Fruit fly (Drosophila melanogaster): ENCODE data around the gene Apl.

Gene Apl

dm6 chr3L:16572208-16572607 lies 22.8 kb upstream of the Apl start (continued):
- TF ChIP-seq CG12391 (tag; optimal IDR thresholded peaks at IDR 0.05) (no peak), Jarid2 (GFP tag; optimal IDR thresholded peaks at IDR 0.05) (peak; percentile 93), CG10654 (GFP tag; optimal IDR thresholded peaks at IDR 0.05) (no peak), p53 (GFP tag; optimal IDR thresholded peaks at IDR 0.05) (no peak), CG31441 (GFP tag; IDR thresholded peaks at IDR 0.05) (no peak), CG4282 (GFP tag; optimal IDR thresholded peaks at IDR 0.05) (no peak), CG8359 (GFP tag; optimal IDR thresholded peaks at IDR 0.05; ENCODE audit: borderline replicate concordance) (peak; percentile 99), CG30431 (GFP tag; optimal IDR thresholded peaks at IDR 0.05) (no peak), CG18764 (GFP tag; optimal IDR thresholded peaks at IDR 0.05) (no peak), CG17359 (tag; optimal IDR thresholded peaks at IDR 0.05) (peak; percentile 17), CG3407 (GFP tag; optimal IDR thresholded peaks at IDR 0.05) (no peak), CG6654 (GFP tag; optimal IDR thresholded peaks at IDR 0.05) (no peak), bcd (GFP tag; optimal IDR thresholded peaks at IDR 0.05) (no peak), Dip3 (GFP tag; optimal IDR thresholded peaks at IDR 0.05) (no peak), HmgZ (tag; optimal IDR thresholded peaks at IDR 0.05) (peak; percentile 28), CG2202 (tag; optimal IDR thresholded peaks at IDR 0.05) (no peak), CG5180 (GFP tag; optimal IDR thresholded peaks at IDR 0.05) (no peak), CG30403 (GFP tag; optimal IDR thresholded peaks at IDR 0.05) (no peak), CG13287 (GFP tag; IDR thresholded peaks at IDR 0.05; ENCODE audit: partially characterized antibody) (peak; percentile 23; the same call in 1 of the 2 replicates), CG18619 (GFP tag; optimal IDR thresholded peaks at IDR 0.05) (no peak), tio (GFP tag; optimal IDR thresholded peaks at IDR 0.05) (no peak), CG4617 (GFP tag; optimal IDR thresholded peaks at IDR 0.05; ENCODE audit: borderline replicate concordance) (no peak), ttk (GFP tag; IDR thresholded peaks at IDR 0.05) (no peak), ems (GFP tag; optimal IDR thresholded peaks at IDR 0.05) (no peak), E2f2 (GFP tag; IDR thresholded peaks at IDR 0.05) (peak; percentile 17; the same call in 1 of the 2 replicates), CG17568 (GFP tag; optimal IDR thresholded peaks at IDR 0.05) (peak; percentile 9), slbo (GFP tag; IDR thresholded peaks at IDR 0.05) (no peak), Vsx1 (GFP tag; optimal IDR thresholded peaks at IDR 0.05) (peak; percentile 16), grau (tag; optimal IDR thresholded peaks at IDR 0.05) (peak; percentile 11)

dm6 chr3L:16573234-16573633 lies 21.7 kb upstream of the Apl start, which contains the start of gene Mipp1:
TSS of gene Mipp1 (minus strand) at chr3L:16573334.
- TF ChIP-seq grn (GFP tag; optimal IDR thresholded peaks at IDR 0.05) = peak; percentile 33
- peak; percentile 77 for TF ChIP-seq exex (tag; optimal IDR thresholded peaks at IDR 0.05)

dm6 chr3L:16574307-16574946 lies 20.6 kb upstream of the Apl start, which contains the start of gene mbf1:
TSS of gene mbf1 (plus strand) at chr3L:16574436.
- peak; percentile 81 for TF ChIP-seq Ets97D (GFP tag; optimal IDR thresholded peaks at IDR 0.05)
- TF ChIP-seq Hmr (GFP tag; optimal IDR thresholded peaks at IDR 0.05) = peak; percentile 11
- no peak for TF ChIP-seq D (optimal IDR thresholded peaks at IDR 0.05)
- no peak for TF ChIP-seq D (GFP tag; optimal IDR thresholded peaks at IDR 0.05)
- no peak for TF ChIP-seq C15 (GFP tag; IDR thresholded peaks at IDR 0.05)
- TF ChIP-seq Nf-YC (tag; optimal IDR thresholded peaks at IDR 0.05) = peak; percentile 55
- peak; percentile 34 for TF ChIP-seq zfh2 (GFP tag; optimal IDR thresholded peaks at IDR 0.05)
- no peak for TF ChIP-seq hth (optimal IDR thresholded peaks at IDR 0.05)
- peak; percentile 53 for TF ChIP-seq HmgZ (tag; optimal IDR thresholded peaks at IDR 0.05)
- no peak for TF ChIP-seq psq (GFP tag; optimal IDR thresholded peaks at IDR 0.05)
- TF ChIP-seq CG14965 (GFP tag; optimal IDR thresholded peaks at IDR 0.05; ENCODE audit: borderline replicate concordance) = no peak
- TF ChIP-seq CG12391 (tag; optimal IDR thresholded peaks at IDR 0.05) = peak; percentile 48
- TF ChIP-seq Hr3 (GFP tag; optimal IDR thresholded peaks at IDR 0.05) = no peak
- no peak for TF ChIP-seq Optix (GFP tag; IDR thresholded peaks at IDR 0.05)
- no peak for TF ChIP-seq CG6683 (GFP tag; optimal IDR thresholded peaks at IDR 0.05)
- peak; percentile 75 for TF ChIP-seq CG13287 (GFP tag; IDR thresholded peaks at IDR 0.05; ENCODE audit: partially characterized antibody)
- peak; percentile 32 for TF ChIP-seq CTCF (GFP tag; optimal IDR thresholded peaks at IDR 0.05)
- TF ChIP-seq CG10431 (GFP tag; optimal IDR thresholded peaks at IDR 0.05) = no peak
- peak; percentile 78 for TF ChIP-seq CG14710 (tag; optimal IDR thresholded peaks at IDR 0.05)
- TF ChIP-seq CG7786 (GFP tag; optimal IDR thresholded peaks at IDR 0.05) = no peak
- peak; percentile 89 for TF ChIP-seq sens (GFP tag)
- no peak for TF ChIP-seq Atf6 (GFP tag; IDR thresholded peaks at IDR 0.05)

Data from whole organism, embryonic.